Fruit fly (Drosophila melanogaster) whole organism, embryonic: ENCODE measurements around the gene Nepl14.

ENCODE experiments used
- Blimp-1 ChIP-seq: fragments of 200-800 bp; sonication (Bioruptor generic); optimal IDR thresholded peaks from 3 replicates; lab custom pipeline; 2018; ENCODE audit warnings: missing biosample characterization, missing genetic modification characterization, mild to moderate bottlenecking, moderate library complexity, missing genetic modification reagents
- CG32767 ChIP-seq: fragments of 200-800 bp; sonication (Bioruptor generic); IDR thresholded peaks from 2 replicates; pipeline ENCODE4 v1.3.6; 2022; ENCODE audit warnings: missing biosample characterization, missing genetic modification characterization
- CG4617 ChIP-seq: fragments of 200-800 bp; sonication (Bioruptor generic); optimal IDR thresholded peaks from 3 replicates; lab custom pipeline; 2016; ENCODE audit warnings: missing biosample characterization, missing genetic modification characterization, borderline replicate concordance
- CG5180 ChIP-seq: fragments of 200-800 bp; sonication (Bioruptor generic); optimal IDR thresholded peaks from 3 replicates; lab custom pipeline; 2017; ENCODE audit warnings: missing biosample characterization, missing genetic modification characterization, mild to moderate bottlenecking, moderate library complexity, missing genetic modification reagents
- CG6654 ChIP-seq: fragments of 200-800 bp; sonication (Bioruptor generic); optimal IDR thresholded peaks from 2 replicates; lab custom pipeline; 2017; ENCODE audit warnings: missing biosample characterization, mild to moderate bottlenecking, missing genetic modification characterization
- Dip3 ChIP-seq: fragments of 200-800 bp; sonication (Bioruptor generic); optimal IDR thresholded peaks from 3 replicates; lab custom pipeline; 2016; ENCODE audit warnings: missing biosample characterization, missing genetic modification characterization
- Myb ChIP-seq: fragments of 200-800 bp; sonication (Bioruptor generic); optimal IDR thresholded peaks from 2 replicates; lab custom pipeline; 2016; ENCODE audit warnings: missing biosample characterization, missing genetic modification characterization
- Nf-YA ChIP-seq: fragments of 200-800 bp; sonication (Bioruptor generic); IDR thresholded peaks from 2 replicates; pipeline ENCODE4 v1.3.6; 2022; ENCODE audit warnings: missing biosample characterization, missing genetic modification characterization
- pnt ChIP-seq: fragments of 200-800 bp; sonication (Bioruptor generic); optimal IDR thresholded peaks from 3 replicates; lab custom pipeline; 2016; ENCODE audit warnings: missing biosample characterization, missing genetic modification characterization
- ro ChIP-seq: fragments of 200-800 bp; sonication (Bioruptor generic); IDR thresholded peaks from 2 replicates; pipeline ENCODE4 v1.3.6; 2022; ENCODE audit warnings: missing biosample characterization, missing genetic modification characterization
- sqz ChIP-seq: fragments of 200-800 bp; sonication (Bioruptor generic); optimal IDR thresholded peaks from 3 replicates; lab custom pipeline; 2018; ENCODE audit warnings: missing biosample characterization, mild to moderate bottlenecking, missing genetic modification characterization
- zfh2 ChIP-seq: fragments of 200-800 bp; sonication (Bioruptor generic); optimal IDR thresholded peaks from 2 replicates; lab custom pipeline; 2016; ENCODE audit warnings: missing biosample characterization, missing genetic modification characterization

DNA sequence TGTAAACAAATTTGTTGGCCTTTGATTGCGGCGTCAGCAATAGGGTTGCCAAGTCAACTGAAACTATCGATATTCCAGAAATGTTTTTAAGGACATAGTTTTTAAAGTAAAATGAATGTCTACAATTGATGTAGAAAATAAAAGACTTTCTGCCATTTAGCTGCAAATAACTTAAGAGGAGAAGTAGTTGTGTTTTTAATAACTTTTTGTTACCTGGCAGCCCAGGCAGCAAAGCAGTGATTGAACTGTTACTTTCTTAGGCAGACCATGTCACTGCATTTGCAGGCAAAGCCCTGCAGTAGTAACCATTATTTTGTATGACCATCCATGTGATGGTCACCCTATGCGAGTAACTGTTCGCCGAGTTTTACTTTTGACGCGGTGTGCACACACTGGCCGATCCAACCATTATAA, 13.0 kb downstream of the Nepl14 start, which contains the start of the genes rumi, CG7029 and Usp12-46:
- TF ChIP-seq CG5180 (GFP tag; lab: Kevin White, UChicago) (no peak), CG6654 (GFP tag; lab: Kevin White, UChicago) (peak; percentile 44), CG4617 (GFP tag; lab: Kevin White, UChicago) (peak; percentile 85), zfh2 (GFP tag; lab: Kevin White, UChicago) (peak; percentile 93), Blimp-1 (GFP tag; lab: Kevin White, UChicago) (peak; percentile 78), sqz (peak; percentile 57), pnt (peak; percentile 80), Nf-YA (peak; percentile 74), Dip3 (GFP tag; lab: Kevin White, UChicago) (peak; percentile 92), ro (GFP tag; lab: Robert Waterston, UW) (no peak), CG32767 (GFP tag; lab: Robert Waterston, UW) (peak; percentile 85), Myb (GFP tag; lab: Kevin White, UChicago) (peak; percentile 80)
